Worm (Caenorhabditis elegans) whole organism, L2 larva: ENCODE data around the gene C31H2.4.

Experiments
- C34F6.9 ChIP-seq: fragments of 150-350 bp; optimal IDR thresholded peaks from 2 replicates; lab custom pipeline; 2014; ENCODE audit warnings: missing biosample characterization, missing genetic modification characterization
- F13H6.1 ChIP-seq: sonication (generic microtip); optimal IDR thresholded peaks from 2 replicates; lab custom pipeline; 2016; ENCODE audit warnings: missing genetic modification characterization, missing compliant biosample characterization
- R02D3.7 ChIP-seq: fragments of 150-350 bp; optimal IDR thresholded peaks from 2 replicates; lab custom pipeline; 2014; ENCODE audit warnings: missing biosample characterization, missing genetic modification characterization
- Y55F3AM.14 ChIP-seq: fragments of 200-800 bp; sonication (Bioruptor generic); optimal IDR thresholded peaks from 2 replicates; lab custom pipeline; 2018; ENCODE audit warnings: mild to moderate bottlenecking, missing genetic modification characterization, missing compliant biosample characterization
- ZK546.5 ChIP-seq: sonication (generic microtip); optimal IDR thresholded peaks from 2 replicates; lab custom pipeline; 2017; ENCODE audit warnings: missing biosample characterization, missing genetic modification characterization
- alr-1 ChIP-seq: fragments of 150-350 bp; optimal IDR thresholded peaks from 2 replicates; lab custom pipeline; 2014; ENCODE audit warnings: missing biosample characterization, missing genetic modification characterization
- aly-2 ChIP-seq: fragments of 150-350 bp; optimal IDR thresholded peaks from 2 replicates; lab custom pipeline; 2014; ENCODE audit warnings: missing biosample characterization, missing genetic modification characterization
- ama-1 ChIP-seq: fragments of 150-350 bp; optimal IDR thresholded peaks from 2 replicates; lab custom pipeline; 2018; ENCODE audit warnings: inconsistent platforms
- blmp-1 ChIP-seq: sonication (generic microtip); optimal IDR thresholded peaks from 2 replicates; lab custom pipeline; 2017; ENCODE audit warnings: missing genetic modification characterization, mild to moderate bottlenecking, missing compliant biosample characterization, antibody characterized with exemption, moderate library complexity; ENCODE audit not compliant: insufficient read depth
- ceh-16 ChIP-seq: fragments of 150-350 bp; optimal IDR thresholded peaks from 2 replicates; lab custom pipeline; 2014; ENCODE audit warnings: missing biosample characterization, missing genetic modification characterization
- crh-2 ChIP-seq: sonication (generic microtip); optimal IDR thresholded peaks from 2 replicates; lab custom pipeline; 2017; ENCODE audit warnings: missing biosample characterization, missing genetic modification characterization
- dmd-4 ChIP-seq: sonication (generic microtip); optimal IDR thresholded peaks from 2 replicates; lab custom pipeline; 2017; ENCODE audit warnings: missing biosample characterization, missing genetic modification characterization
- egl-27 ChIP-seq: sonication (generic microtip); optimal IDR thresholded peaks from 3 replicates; lab custom pipeline; 2017; ENCODE audit warnings: missing biosample characterization, missing genetic modification reagents, missing genetic modification characterization
- elt-1 ChIP-seq: fragments of 150-350 bp; optimal IDR thresholded peaks from 2 replicates; lab custom pipeline; 2014; ENCODE audit warnings: missing biosample characterization, missing genetic modification characterization
- elt-3 ChIP-seq: sonication (generic microtip); optimal IDR thresholded peaks from 2 replicates; lab custom pipeline; 2017; ENCODE audit warnings: missing biosample characterization, missing genetic modification characterization
- fos-1 ChIP-seq: fragments of 150-350 bp; optimal IDR thresholded peaks from 2 replicates; lab custom pipeline; 2014; ENCODE audit warnings: missing biosample characterization, missing genetic modification characterization
- gmeb-1 ChIP-seq: fragments of 150-350 bp; optimal IDR thresholded peaks from 2 replicates; lab custom pipeline; 2014; ENCODE audit warnings: missing biosample characterization, missing genetic modification characterization
- lin-11 ChIP-seq: fragments of 150-350 bp; sonication (generic microtip); optimal IDR thresholded peaks from 2 replicates; lab custom pipeline; 2014; ENCODE audit warnings: missing biosample characterization, missing genetic modification characterization, inconsistent platforms, mixed read lengths
- lin-13 ChIP-seq: fragments of 150-350 bp; optimal IDR thresholded peaks from 2 replicates; lab custom pipeline; 2014; ENCODE audit warnings: missing biosample characterization, missing genetic modification reagents, missing genetic modification characterization
- lin-39 ChIP-seq: fragments of 150-350 bp; optimal IDR thresholded peaks from 2 replicates; lab custom pipeline; 2014; ENCODE audit warnings: missing biosample characterization, missing genetic modification reagents, missing genetic modification characterization
- lsy-2 ChIP-seq, 2 experiments: fragments of 150-350 bp in 1 of 2; sonication (generic microtip) in 1 of 2; optimal IDR thresholded peaks; 2 replicates each; lab custom pipeline; 2014 to 2017; ENCODE audit warnings: missing biosample characterization in 2 of 2, missing genetic modification characterization in 2 of 2
- mab-5 ChIP-seq: fragments of 150-350 bp; optimal IDR thresholded peaks from 2 replicates; lab custom pipeline; 2014; ENCODE audit warnings: missing biosample characterization, missing genetic modification characterization
- mbf-1 ChIP-seq: sonication (generic microtip); optimal IDR thresholded peaks from 2 replicates; lab custom pipeline; 2017; ENCODE audit warnings: missing biosample characterization, missing genetic modification characterization
- mdl-1 ChIP-seq, 2 experiments: fragments of 150-350 bp in 1 of 2; sonication (generic microtip) in 1 of 2; optimal IDR thresholded peaks; 2 replicates each; lab custom pipeline; 2017; ENCODE audit warnings: missing biosample characterization in 2 of 2, missing genetic modification characterization in 2 of 2
- nhr-10 ChIP-seq: sonication (generic microtip); optimal IDR thresholded peaks from 2 replicates; lab custom pipeline; 2017; ENCODE audit warnings: missing biosample characterization, missing genetic modification characterization
- nhr-11 ChIP-seq: fragments of 150-350 bp; optimal IDR thresholded peaks from 2 replicates; lab custom pipeline; 2014; ENCODE audit warnings: missing biosample characterization, missing genetic modification characterization
- nhr-12 ChIP-seq: fragments of 150-350 bp; optimal IDR thresholded peaks from 2 replicates; lab custom pipeline; 2014; ENCODE audit warnings: missing biosample characterization, missing genetic modification characterization
- nhr-129 ChIP-seq: fragments of 150-350 bp; optimal IDR thresholded peaks from 2 replicates; lab custom pipeline; 2014; ENCODE audit warnings: missing biosample characterization, missing genetic modification characterization
- nhr-21 ChIP-seq: fragments of 150-350 bp; optimal IDR thresholded peaks from 2 replicates; lab custom pipeline; 2014; ENCODE audit warnings: missing biosample characterization, missing genetic modification characterization
- nhr-23 ChIP-seq: fragments of 150-350 bp; optimal IDR thresholded peaks from 2 replicates; lab custom pipeline; 2014; ENCODE audit warnings: missing biosample characterization, missing genetic modification reagents, missing genetic modification characterization
- nhr-237 ChIP-seq: fragments of 150-350 bp; optimal IDR thresholded peaks from 2 replicates; lab custom pipeline; 2014; ENCODE audit warnings: missing biosample characterization, missing genetic modification characterization
- nhr-25 ChIP-seq: fragments of 150-350 bp; sonication (generic microtip); optimal IDR thresholded peaks from 3 replicates; lab custom pipeline; 2014; ENCODE audit warnings: missing biosample characterization, missing genetic modification characterization
- nhr-6 ChIP-seq: fragments of 150-350 bp; optimal IDR thresholded peaks from 2 replicates; lab custom pipeline; 2014; ENCODE audit warnings: missing biosample characterization, missing genetic modification characterization
- nhr-77 ChIP-seq: fragments of 150-350 bp; optimal IDR thresholded peaks from 2 replicates; lab custom pipeline; 2014; ENCODE audit warnings: missing biosample characterization, missing genetic modification characterization
- sem-4 ChIP-seq: fragments of 150-350 bp; optimal IDR thresholded peaks from 2 replicates; lab custom pipeline; 2014; ENCODE audit warnings: missing biosample characterization, missing genetic modification reagents, missing genetic modification characterization
- skn-1 ChIP-seq: sonication (generic microtip); optimal IDR thresholded peaks from 2 replicates; lab custom pipeline; 2017; ENCODE audit warnings: missing biosample characterization, missing genetic modification characterization
- sma-3 ChIP-seq: sonication (generic microtip); optimal IDR thresholded peaks from 2 replicates; lab custom pipeline; 2016; ENCODE audit warnings: missing genetic modification reagents, missing genetic modification characterization, missing compliant biosample characterization
- sma-9 ChIP-seq, 2 experiments: fragments of 150-350 bp in 1 of 2; sonication (generic microtip) in 1 of 2; optimal IDR thresholded peaks; 2 replicates each; lab custom pipeline; 2014 to 2016; ENCODE audit warnings: missing genetic modification characterization in 2 of 2, mild to moderate bottlenecking in 1 of 2, missing biosample characterization in 1 of 2, missing compliant biosample characterization in 1 of 2, missing genetic modification reagents in 1 of 2, moderate library complexity in 1 of 2
- snpc-4 ChIP-seq: fragments of 150-350 bp; optimal IDR thresholded peaks from 2 replicates; lab custom pipeline; 2014; ENCODE audit warnings: missing biosample characterization, missing genetic modification characterization
- unc-39 ChIP-seq: fragments of 150-350 bp; optimal IDR thresholded peaks from 2 replicates; lab custom pipeline; 2014; ENCODE audit warnings: missing biosample characterization, missing genetic modification characterization
- unc-55 ChIP-seq: fragments of 150-350 bp; sonication (generic microtip); optimal IDR thresholded peaks from 3 replicates; lab custom pipeline; 2014; ENCODE audit warnings: missing biosample characterization, missing genetic modification reagents, missing genetic modification characterization
- zag-1 ChIP-seq: fragments of 150-350 bp; optimal IDR thresholded peaks from 2 replicates; lab custom pipeline; 2014; ENCODE audit warnings: missing biosample characterization, missing genetic modification characterization
- ztf-1 ChIP-seq: fragments of 200-800 bp; sonication (Bioruptor generic); conservative IDR thresholded peaks from 2 replicates; pipeline ENCODE4 v1.3.6; 2022; ENCODE audit warnings: missing genetic modification characterization, missing compliant biosample characterization
- ztf-11 ChIP-seq: sonication (generic microtip); optimal IDR thresholded peaks from 2 replicates; lab custom pipeline; 2017; ENCODE audit warnings: missing biosample characterization, missing genetic modification characterization
- ztf-4 ChIP-seq: fragments of 150-350 bp; optimal IDR thresholded peaks from 2 replicates; lab custom pipeline; 2014; ENCODE audit warnings: missing biosample characterization, missing genetic modification characterization

The C31H2.4 gene

DNA sequence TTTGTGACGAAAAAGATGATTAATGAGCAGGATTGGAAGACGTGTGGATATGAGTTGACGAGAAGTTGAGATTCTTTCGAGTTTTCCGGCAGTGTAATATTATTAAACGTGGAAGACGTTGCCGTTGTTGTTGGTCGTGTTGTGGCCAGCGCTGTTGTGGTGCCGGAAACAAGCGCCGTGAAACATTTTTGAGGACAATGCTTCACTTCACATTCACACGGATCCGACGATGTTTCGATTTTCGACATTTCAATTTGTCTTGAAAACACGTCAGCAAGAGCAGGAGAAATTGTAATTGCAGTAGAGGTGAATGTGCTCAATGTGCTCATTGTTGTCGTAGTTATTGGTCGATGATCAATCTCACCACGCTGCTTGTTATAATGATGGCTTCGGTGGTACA is 9.3 kb upstream of the C31H2.4 start:
- no peak for TF ChIP-seq mdl-1 (tag; optimal IDR thresholded peaks at IDR 0.05; lab: Kevin White, UChicago)
- TF ChIP-seq ztf-1 (GFP tag; lab: Robert Waterston, UW) = no peak
- TF ChIP-seq F13H6.1 = no peak
- TF ChIP-seq elt-3 (tag; lab: Kevin White, UChicago) = no peak
- TF ChIP-seq snpc-4 (tag; lab: Kevin White, UChicago) = no peak
- TF ChIP-seq nhr-6 (tag; lab: Kevin White, UChicago) = no peak
- no peak for TF ChIP-seq skn-1 (tag; lab: Kevin White, UChicago)
- TF ChIP-seq sma-9 (GFP tag; optimal IDR thresholded peaks at IDR 0.05; lab: Kevin White, UChicago) = no peak
- no peak for TF ChIP-seq sma-9 (tag; optimal IDR thresholded peaks at IDR 0.05; lab: Kevin White, UChicago)
- no peak for TF ChIP-seq aly-2
- TF ChIP-seq mbf-1 (tag; lab: Kevin White, UChicago) = no peak
- no peak for TF ChIP-seq lin-13 (GFP tag; lab: Kevin White, UChicago)
- TF ChIP-seq egl-27 (tag; lab: Kevin White, UChicago) = no peak
- TF ChIP-seq ztf-4 (tag; lab: Kevin White, UChicago) = no peak
- TF ChIP-seq nhr-10 (tag; lab: Kevin White, UChicago) = no peak
- no peak for TF ChIP-seq nhr-77 (tag; lab: Kevin White, UChicago)
- no peak for TF ChIP-seq ZK546.5
- no peak for TF ChIP-seq blmp-1 (tag; lab: Kevin White, UChicago)
- no peak for TF ChIP-seq nhr-25
- TF ChIP-seq crh-2 = no peak
- TF ChIP-seq, all 48 proteins: peak for 0

DNA sequence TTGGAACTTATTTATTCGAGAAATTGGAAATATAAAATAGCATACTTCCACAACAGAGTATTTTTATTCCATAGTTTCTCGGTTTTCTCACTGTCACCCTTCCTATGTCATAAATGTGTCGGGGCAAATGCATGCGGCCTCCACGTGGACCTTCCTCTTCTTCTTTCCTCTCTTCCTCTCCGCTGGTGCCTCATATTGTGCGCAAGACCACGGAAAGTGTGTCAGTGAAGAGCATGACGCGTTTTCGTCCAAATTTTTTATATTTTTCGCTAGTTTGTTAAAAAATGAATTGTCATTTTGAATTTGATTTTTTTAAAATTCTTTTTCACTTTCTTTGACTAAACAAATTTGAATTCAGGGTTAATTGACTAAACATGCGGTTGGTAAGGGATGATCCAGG is 5.6 kb upstream of the C31H2.4 start, which contains the start of gene mans-3:
Gene mans-3 (plus strand): TSS at position 359 of the 400 bp plus-strand sequence.
- TF ChIP-seq egl-27 (tag; lab: Kevin White, UChicago) = peak; percentile 85
- peak; percentile 94 for TF ChIP-seq sma-9 (GFP tag; optimal IDR thresholded peaks at IDR 0.05; lab: Kevin White, UChicago)
- TF ChIP-seq sma-9 (tag; optimal IDR thresholded peaks at IDR 0.05; lab: Kevin White, UChicago) = no peak
- peak; percentile 43 for TF ChIP-seq blmp-1 (tag; lab: Kevin White, UChicago)
- TF ChIP-seq ZK546.5 = no peak
- peak; percentile 67 for TF ChIP-seq skn-1 (tag; lab: Kevin White, UChicago)
- no peak for TF ChIP-seq alr-1 (tag; lab: Kevin White, UChicago)
- no peak for TF ChIP-seq mbf-1 (tag; lab: Kevin White, UChicago)
- peak; percentile 86 for TF ChIP-seq unc-55 (GFP tag; lab: Kevin White, UChicago)
- no peak for TF ChIP-seq ztf-11 (tag; lab: Kevin White, UChicago)
- TF ChIP-seq ceh-16 = peak; percentile 59
- TF ChIP-seq fos-1 (tag; lab: Kevin White, UChicago) = peak; percentile 88
- TF ChIP-seq nhr-237 = no peak
- peak; percentile 87 for TF ChIP-seq lin-13 (GFP tag; lab: Kevin White, UChicago)
- peak; percentile 90 for TF ChIP-seq nhr-25
- no peak for TF ChIP-seq elt-3 (tag; lab: Kevin White, UChicago)
- TF ChIP-seq C34F6.9 (tag; lab: Kevin White, UChicago) = peak; percentile 92
- peak; percentile 71 for TF ChIP-seq lin-11 (tag; lab: Kevin White, UChicago)
- TF ChIP-seq nhr-23 = no peak
- TF ChIP-seq nhr-21 (tag; lab: Kevin White, UChicago) = peak; percentile 89
- peak; percentile 89 for TF ChIP-seq sem-4 (tag; lab: Kevin White, UChicago)
- peak; percentile 23 for TF ChIP-seq lin-39 (tag; lab: Kevin White, UChicago)
- no peak for TF ChIP-seq elt-1 (tag; lab: Kevin White, UChicago)
- TF ChIP-seq lsy-2 (tag; optimal IDR thresholded peaks at IDR 0.05; lab: Kevin White, UChicago) = peak; percentile 77 to 93
- TF ChIP-seq ama-1 (lab: Kevin White, UChicago) = peak; percentile 5
- TF ChIP-seq dmd-4 = no peak
- TF ChIP-seq sma-3 (GFP tag; lab: Kevin White, UChicago) = peak; percentile 86
- no peak for TF ChIP-seq nhr-12 (tag; lab: Kevin White, UChicago)
- peak; percentile 81 for TF ChIP-seq zag-1 (tag; lab: Kevin White, UChicago)
- TF ChIP-seq Y55F3AM.14 = peak; percentile 43
- no peak for TF ChIP-seq unc-39 (tag; lab: Kevin White, UChicago)
- no peak for TF ChIP-seq R02D3.7 (tag; lab: Kevin White, UChicago)
- TF ChIP-seq snpc-4 (tag; lab: Kevin White, UChicago) = peak; percentile 68
- peak; percentile 82 to 98 for TF ChIP-seq mdl-1 (tag; optimal IDR thresholded peaks at IDR 0.05; lab: Kevin White, UChicago)
- TF ChIP-seq nhr-129 (tag; lab: Kevin White, UChicago) = peak; percentile 93
- TF ChIP-seq nhr-77 (tag; lab: Kevin White, UChicago) = peak; percentile 48
- peak; percentile 88 for TF ChIP-seq nhr-6 (tag; lab: Kevin White, UChicago)
- peak; percentile 91 for TF ChIP-seq F13H6.1
- no peak for TF ChIP-seq aly-2
- peak; percentile 85 for TF ChIP-seq gmeb-1 (tag; lab: Kevin White, UChicago)
- peak; percentile 67 for TF ChIP-seq ztf-4 (tag; lab: Kevin White, UChicago)
- peak; percentile 80 for TF ChIP-seq mab-5
- TF ChIP-seq nhr-11 (tag; lab: Kevin White, UChicago) = no peak
- peak; percentile 98 for TF ChIP-seq crh-2
